Fruit fly (Drosophila melanogaster) Kc167 (cell line): Measurements from ENCODE around the gene CG31663.

Experiments used
- Myc ChIP-seq: fragments of >200 bp; optimal IDR thresholded peaks from 2 replicates; lab custom pipeline; 2017; ENCODE audit warnings: missing external identifiers
- Sin3A ChIP-seq: fragments of >200 bp; optimal IDR thresholded peaks from 2 replicates; lab custom pipeline; 2018; ENCODE audit warnings: missing external identifiers
- h ChIP-seq: fragments of >200 bp; optimal IDR thresholded peaks from 3 replicates; lab custom pipeline; 2018; ENCODE audit warnings: missing external identifiers
- insv ChIP-seq: fragments of >200 bp; optimal IDR thresholded peaks from 3 replicates; lab custom pipeline; 2018; ENCODE audit warnings: missing external identifiers
- psq ChIP-seq: fragments of >200 bp; optimal IDR thresholded peaks from 2 replicates; lab custom pipeline; 2017; ENCODE audit warnings: missing external identifiers
- ttk ChIP-seq: sonication (Bioruptor generic); optimal IDR thresholded peaks from 2 replicates; lab custom pipeline; 2017; ENCODE audit warnings: missing external identifiers

dm6 chr2L:1885215-1885721 lies 4.0 kb upstream of the CG31663 start:
- TF ChIP-seq Myc, result no peak
- no peak for TF ChIP-seq psq (lab: Kevin White, UChicago)
- no peak for TF ChIP-seq h (lab: Kevin White, UChicago)
- TF ChIP-seq ttk (lab: Kevin White, UChicago), result no peak
- TF ChIP-seq Sin3A, result no peak
- TF ChIP-seq insv (lab: Kevin White, UChicago), result no peak
